Fruit fly (Drosophila melanogaster) S2 (cell line): ENCODE measurements around the gene CG14195.

ENCODE experiments used
- CG8478 ChIP-seq: fragments of >200 bp; optimal IDR thresholded peaks from 2 replicates; lab custom pipeline; 2018
- CTCF ChIP-seq, 2 experiments: fragments of >200 bp; optimal IDR thresholded peaks; 2 replicates each; lab custom pipeline; 2018

Gene CG14195

dm6 chrX:19162249-19162914, 49.5 kb downstream of the CG14195 start:
- TF ChIP-seq CG8478 (lab: Kevin White, UChicago) (no peak), CTCF (optimal IDR thresholded peaks at IDR 0.05; lab: Kevin White, UChicago) (no peak)

DNA sequence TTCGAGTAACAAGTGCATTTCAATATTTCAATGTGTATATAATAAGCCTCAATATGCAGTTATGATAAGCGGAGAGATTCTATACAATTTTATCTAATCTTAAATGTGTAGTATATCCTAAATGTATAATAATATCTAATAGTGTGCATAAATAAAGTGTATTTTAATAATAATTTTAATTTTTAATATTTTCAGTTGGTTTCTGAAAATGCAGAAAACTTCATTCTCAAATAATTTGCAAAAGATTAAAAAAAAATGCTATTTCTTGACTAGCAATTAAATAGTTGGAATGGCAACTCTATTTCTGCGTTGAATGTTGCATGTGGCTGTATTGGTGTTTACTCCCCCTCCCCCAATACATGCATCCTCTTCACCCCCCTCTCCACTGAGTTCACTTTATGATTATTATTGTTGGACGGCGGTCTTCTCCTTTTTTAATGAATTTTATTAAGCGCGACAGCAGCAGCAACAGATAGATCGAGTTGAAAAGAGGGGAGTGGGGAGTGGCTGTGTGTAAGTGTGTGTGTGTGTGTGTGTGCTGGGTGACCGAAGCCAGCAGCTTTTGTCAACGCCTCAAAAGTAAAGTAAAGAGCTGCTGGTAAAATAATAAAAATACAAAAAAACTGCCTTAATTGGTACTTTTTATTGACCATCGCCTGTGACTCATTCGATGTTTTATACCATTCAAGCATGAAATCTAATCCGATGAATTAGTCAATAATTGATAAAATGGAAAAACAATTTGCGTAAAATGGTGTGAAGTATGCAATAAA, 51.1 kb downstream of the CG14195 start:
- TF ChIP-seq CTCF (optimal IDR thresholded peaks at IDR 0.05; lab: Kevin White, UChicago) (no peak), CG8478 (lab: Kevin White, UChicago) (no peak)

DNA sequence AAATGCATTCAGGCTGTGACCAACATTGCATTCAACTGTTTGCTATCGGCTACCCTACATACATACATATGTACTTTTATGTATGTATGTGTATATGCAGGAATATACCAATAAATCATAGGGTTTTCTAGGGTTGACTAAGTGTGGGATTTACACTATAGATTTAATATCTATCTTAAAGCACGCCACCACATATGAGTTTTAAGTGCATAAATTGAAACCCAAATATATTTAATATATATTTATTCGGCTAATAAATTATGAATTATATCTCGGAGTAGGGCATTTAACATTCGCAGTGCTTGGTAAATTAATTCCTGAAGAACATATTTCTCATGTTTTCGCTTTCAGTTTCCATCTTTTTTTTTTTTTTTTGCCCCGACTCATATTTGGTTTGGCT, 51.9 kb downstream of the CG14195 start:
- TF ChIP-seq CG8478 (lab: Kevin White, UChicago) = no peak
- no peak for TF ChIP-seq CTCF (optimal IDR thresholded peaks at IDR 0.05; lab: Kevin White, UChicago)
